Fruit fly (Drosophila melanogaster): ENCODE data around the gene mtSSB.

Gene mtSSB

DNA sequence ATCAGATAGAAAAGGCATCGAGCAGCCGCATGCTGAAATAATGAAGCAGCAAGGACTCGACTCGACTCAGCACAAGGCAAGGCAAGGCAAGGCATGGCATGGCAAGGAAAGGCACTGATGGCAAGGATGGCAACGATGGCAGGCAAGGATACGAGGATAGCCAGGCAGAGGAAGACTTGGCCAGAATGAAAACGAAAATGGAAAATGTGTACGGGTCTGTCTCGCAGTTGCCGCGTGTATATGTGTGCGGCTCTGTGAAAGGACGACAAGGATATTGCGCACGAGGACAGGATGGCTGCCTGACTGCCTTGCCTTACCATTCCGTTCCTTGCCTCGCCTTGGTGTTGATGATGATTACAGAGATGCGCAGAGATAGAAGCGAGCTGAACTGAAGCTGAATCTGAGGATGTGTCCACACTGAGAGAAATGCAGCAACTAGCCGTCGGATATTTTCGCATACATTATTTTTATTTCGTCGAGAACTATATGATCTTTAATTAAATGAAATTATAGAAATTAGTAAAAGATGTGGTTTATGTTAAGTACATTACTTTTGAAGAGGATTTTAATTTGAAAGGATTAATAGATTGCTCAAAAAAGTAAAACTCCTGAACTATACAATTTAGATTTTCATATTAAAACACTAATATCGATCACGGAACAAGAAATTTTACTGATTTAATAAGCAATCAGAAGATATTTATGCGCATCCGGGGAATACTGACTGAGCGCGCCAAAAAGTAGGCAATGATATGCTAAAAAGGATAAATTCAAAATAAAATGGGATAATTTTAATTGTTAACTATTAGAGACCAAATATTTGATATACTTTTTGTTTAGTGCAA, 9.6 kb upstream of the mtSSB start (continued):
- no peak for TF ChIP-seq CG1024 (GFP tag; IDR thresholded peaks at IDR 0.05)
- TF ChIP-seq H2.0 (GFP tag; IDR thresholded peaks at IDR 0.05): peak; percentile 5; the same call in 1 of the 2 replicates
- TF ChIP-seq D19A (tag; optimal IDR thresholded peaks at IDR 0.05): peak; percentile 28
- no peak for TF ChIP-seq sqz (GFP tag; optimal IDR thresholded peaks at IDR 0.05)
- no peak for TF ChIP-seq CG14667 (GFP tag; IDR thresholded peaks at IDR 0.05)
- TF ChIP-seq CG1832 (GFP tag; optimal IDR thresholded peaks at IDR 0.05): no peak
- peak; percentile 13 for TF ChIP-seq CG6654 (GFP tag; optimal IDR thresholded peaks at IDR 0.05)
- TF ChIP-seq CG3281 (GFP tag; optimal IDR thresholded peaks at IDR 0.05): peak; percentile 59
- TF ChIP-seq CG17385 (GFP tag; optimal IDR thresholded peaks at IDR 0.05): peak; percentile 29
- TF ChIP-seq ara (GFP tag; IDR thresholded peaks at IDR 0.05): 0 out of 2 replicates have a peak, but pooled peaks have one; percentile 30
- peak; percentile 5 for TF ChIP-seq CG18599 (GFP tag; optimal IDR thresholded peaks at IDR 0.05)
- no peak for TF ChIP-seq Stat92E (GFP tag; optimal IDR thresholded peaks at IDR 0.05)
- TF ChIP-seq CG4328 (GFP tag; optimal IDR thresholded peaks at IDR 0.05): no peak
- TF ChIP-seq Camta (GFP tag; optimal IDR thresholded peaks at IDR 0.05): peak; percentile 10
- no peak for TF ChIP-seq vfl (GFP tag; optimal IDR thresholded peaks at IDR 0.05)
- no peak for TF ChIP-seq CG1647 (GFP tag; optimal IDR thresholded peaks at IDR 0.05)
- 0 out of 2 replicates have a peak, but pooled peaks have one; percentile 5 for TF ChIP-seq CG32532 (GFP tag; IDR thresholded peaks at IDR 0.05)
- peak; percentile 8 for TF ChIP-seq Bteb2 (GFP tag; optimal IDR thresholded peaks at IDR 0.05)
- peak; percentile 59 for TF ChIP-seq CG12104 (GFP tag; optimal IDR thresholded peaks at IDR 0.05)
- peak; percentile 62 for TF ChIP-seq CG9727 (GFP tag; optimal IDR thresholded peaks at IDR 0.05)
- TF ChIP-seq CG10147 (GFP tag; optimal IDR thresholded peaks at IDR 0.05): peak; percentile 16
- no peak for TF ChIP-seq CG6175 (GFP tag; IDR thresholded peaks at IDR 0.05)
- no peak for TF ChIP-seq nerfin-1 (tag; optimal IDR thresholded peaks at IDR 0.05)
- peak; percentile 58 for TF ChIP-seq gem (tag; optimal IDR thresholded peaks at IDR 0.05)
- peak; percentile 27 for TF ChIP-seq Nf-YC (tag; optimal IDR thresholded peaks at IDR 0.05)
- TF ChIP-seq CG12744 (GFP tag; optimal IDR thresholded peaks at IDR 0.05): no peak
- TF ChIP-seq Side (GFP tag; optimal IDR thresholded peaks at IDR 0.05): no peak
- no peak for TF ChIP-seq CG17912 (GFP tag; optimal IDR thresholded peaks at IDR 0.05)
- TF ChIP-seq Ptx1 (GFP tag; IDR thresholded peaks at IDR 0.05): peak; percentile 19; the same call in 1 of the 2 replicates
- no peak; the same call in 2 of the 3 replicates for TF ChIP-seq ci (GFP tag; IDR thresholded peaks at IDR 0.05)
- TF ChIP-seq CG12236 (GFP tag; optimal IDR thresholded peaks at IDR 0.05): no peak
- peak; percentile 29 for TF ChIP-seq az2 (GFP tag; optimal IDR thresholded peaks at IDR 0.05)
- no peak for TF ChIP-seq trem (tag; optimal IDR thresholded peaks at IDR 0.05)
- TF ChIP-seq Med (GFP tag): peak; percentile 57
- TF ChIP-seq CG30403 (GFP tag; optimal IDR thresholded peaks at IDR 0.05): peak; percentile 60
- TF ChIP-seq CG9797 (GFP tag; optimal IDR thresholded peaks at IDR 0.05): no peak
- peak; percentile 23 for TF ChIP-seq fd96Cb (tag; optimal IDR thresholded peaks at IDR 0.05)
- peak; percentile 5 for TF ChIP-seq org-1 (GFP tag; optimal IDR thresholded peaks at IDR 0.05)
- peak; percentile 34 for TF ChIP-seq CG8924 (tag; optimal IDR thresholded peaks at IDR 0.05)
- TF ChIP-seq CG3838 (GFP tag; optimal IDR thresholded peaks at IDR 0.05): no peak
- TF ChIP-seq usp (GFP tag; optimal IDR thresholded peaks at IDR 0.05): no peak
- TF ChIP-seq CG12391 (tag; optimal IDR thresholded peaks at IDR 0.05): peak; percentile 45
- TF ChIP-seq HmgD (GFP tag; optimal IDR thresholded peaks at IDR 0.05): no peak
- TF ChIP-seq HLH54F (GFP tag; optimal IDR thresholded peaks at IDR 0.05): no peak
- no peak for TF ChIP-seq Sry-β (GFP tag; optimal IDR thresholded peaks at IDR 0.05)
- TF ChIP-seq Sin3A (optimal IDR thresholded peaks at IDR 0.05): no peak
- TF ChIP-seq CG10321 (GFP tag; IDR thresholded peaks at IDR 0.05): no peak
- TF ChIP-seq CG9437 (GFP tag; optimal IDR thresholded peaks at IDR 0.05): peak; percentile 49
- no peak for TF ChIP-seq CG34376 (GFP tag; optimal IDR thresholded peaks at IDR 0.05)

Data from whole organism, embryonic.